Worm (Caenorhabditis elegans) whole organism, late embryonic: ENCODE results near the gene fbxa-112.
"Not testable (repeated sequence)": the region's sequence is repeated elsewhere in the genome, so short reads cannot be mapped to it uniquely, and the experiment has no call there.

ENCODE experiments used
- Y22D7AL.16 ChIP-seq: sonication (generic microtip); optimal IDR thresholded peaks from 2 replicates; lab custom pipeline; 2016; ENCODE audit warnings: missing genetic modification characterization, missing compliant biosample characterization
- ceh-18 ChIP-seq: sonication (generic microtip); optimal IDR thresholded peaks from 2 replicates; lab custom pipeline; 2016; ENCODE audit warnings: missing genetic modification characterization, missing compliant biosample characterization
- ceh-19 ChIP-seq: fragments of 200-800 bp; sonication (Bioruptor generic); optimal IDR thresholded peaks from 2 replicates; lab custom pipeline; 2018; ENCODE audit warnings: mild to moderate bottlenecking, missing genetic modification characterization, missing compliant biosample characterization
- ceh-2 ChIP-seq: sonication (generic microtip); optimal IDR thresholded peaks from 2 replicates; lab custom pipeline; 2016; ENCODE audit warnings: missing genotype, missing genetic modification characterization, missing compliant biosample characterization
- ceh-22 ChIP-seq: sonication (generic microtip); optimal IDR thresholded peaks from 2 replicates; lab custom pipeline; 2017; ENCODE audit warnings: missing biosample characterization, missing genetic modification characterization
- ceh-30 ChIP-seq: fragments of 150-350 bp; optimal IDR thresholded peaks from 2 replicates; lab custom pipeline; 2014; ENCODE audit warnings: missing biosample characterization, missing genetic modification characterization
- ceh-31 ChIP-seq: sonication (generic microtip); optimal IDR thresholded peaks from 2 replicates; lab custom pipeline; 2016; ENCODE audit warnings: missing genetic modification characterization, missing compliant biosample characterization
- ceh-45 ChIP-seq: fragments of 200-800 bp; sonication (Bioruptor generic); IDR thresholded peaks from 2 replicates; pipeline ENCODE4 v1.3.6; 2022; ENCODE audit warnings: missing genetic modification reagents, missing genetic modification characterization, missing compliant biosample characterization
- dve-1 ChIP-seq: sonication (generic microtip); optimal IDR thresholded peaks from 2 replicates; lab custom pipeline; 2017; ENCODE audit warnings: antibody characterized with exemption, mild to moderate bottlenecking, missing genetic modification characterization, missing compliant biosample characterization
- elt-4 ChIP-seq: sonication (generic microtip); optimal IDR thresholded peaks from 2 replicates; lab custom pipeline; 2016; ENCODE audit warnings: missing genetic modification characterization, missing compliant biosample characterization
- ets-4 ChIP-seq: sonication (generic microtip); optimal IDR thresholded peaks from 2 replicates; lab custom pipeline; 2016; ENCODE audit warnings: missing genetic modification characterization, missing compliant biosample characterization
- eyg-1 ChIP-seq: sonication (generic microtip); optimal IDR thresholded peaks from 2 replicates; lab custom pipeline; 2016; ENCODE audit warnings: missing genotype, missing genetic modification characterization, missing compliant biosample characterization
- fkh-6 ChIP-seq: sonication (generic microtip); optimal IDR thresholded peaks from 2 replicates; lab custom pipeline; 2016; ENCODE audit warnings: missing genetic modification characterization, missing compliant biosample characterization
- gmeb-2 ChIP-seq: sonication (generic microtip); optimal IDR thresholded peaks from 2 replicates; lab custom pipeline; 2016; ENCODE audit warnings: missing genetic modification characterization, inconsistent platforms, missing compliant biosample characterization
- hlh-30 ChIP-seq: sonication (generic microtip); optimal IDR thresholded peaks from 2 replicates; lab custom pipeline; 2017; ENCODE audit warnings: antibody characterized with exemption, missing genetic modification characterization, missing compliant biosample characterization; ENCODE audit not compliant: insufficient read depth
- lim-6 ChIP-seq: sonication (generic microtip); optimal IDR thresholded peaks from 2 replicates; lab custom pipeline; 2016; ENCODE audit warnings: missing genetic modification characterization, missing compliant biosample characterization
- madf-2 ChIP-seq: sonication (generic microtip); optimal IDR thresholded peaks from 2 replicates; lab custom pipeline; 2017; ENCODE audit warnings: missing genetic modification characterization, missing compliant biosample characterization
- mec-3 ChIP-seq: sonication (generic microtip); optimal IDR thresholded peaks from 2 replicates; lab custom pipeline; 2016; ENCODE audit warnings: borderline replicate concordance, missing genetic modification characterization, missing compliant biosample characterization
- nhr-232 ChIP-seq: sonication (generic microtip); optimal IDR thresholded peaks from 2 replicates; lab custom pipeline; 2016; ENCODE audit warnings: missing genetic modification characterization, missing compliant biosample characterization
- npax-4 ChIP-seq: sonication (generic microtip); optimal IDR thresholded peaks from 2 replicates; lab custom pipeline; 2016; ENCODE audit warnings: missing genetic modification characterization, missing compliant biosample characterization
- odd-2 ChIP-seq: sonication (generic microtip); optimal IDR thresholded peaks from 2 replicates; lab custom pipeline; 2017; ENCODE audit warnings: antibody characterized with exemption, mild to moderate bottlenecking, missing genetic modification characterization, missing compliant biosample characterization
- pat-9 ChIP-seq: fragments of 200-800 bp; sonication (Bioruptor generic); optimal IDR thresholded peaks from 2 replicates; lab custom pipeline; 2018; ENCODE audit warnings: mild to moderate bottlenecking, missing genetic modification characterization, moderate library complexity, missing compliant biosample characterization
- pax-1 ChIP-seq: fragments of 150-350 bp; optimal IDR thresholded peaks from 2 replicates; lab custom pipeline; 2014; ENCODE audit warnings: missing biosample characterization, missing genetic modification characterization
- pha-2 ChIP-seq: sonication (generic microtip); optimal IDR thresholded peaks from 2 replicates; lab custom pipeline; 2017; ENCODE audit warnings: mild to moderate bottlenecking, missing genetic modification characterization, missing compliant biosample characterization
- pha-4 ChIP-seq: fragments of 150-350 bp; optimal IDR thresholded peaks from 2 replicates; lab custom pipeline; 2018; ENCODE audit warnings: missing biosample characterization, missing genetic modification reagents, missing genetic modification characterization
- pqm-1 ChIP-seq: sonication (generic microtip); optimal IDR thresholded peaks from 2 replicates; lab custom pipeline; 2016; ENCODE audit warnings: missing genetic modification characterization, missing compliant biosample characterization
- ref-2 ChIP-seq: sonication (generic microtip); optimal IDR thresholded peaks from 2 replicates; lab custom pipeline; 2016; ENCODE audit warnings: missing genetic modification characterization, missing compliant biosample characterization
- sdc-2 ChIP-seq: sonication (generic microtip); optimal IDR thresholded peaks from 2 replicates; lab custom pipeline; 2016; ENCODE audit warnings: missing genotype, missing genetic modification characterization, missing compliant biosample characterization
- sox-2 ChIP-seq: fragments of 200-800 bp; sonication (Bioruptor generic); IDR thresholded peaks from 2 replicates; pipeline ENCODE4 v1.3.6; 2022; ENCODE audit warnings: missing genetic modification reagents, missing genetic modification characterization, missing compliant biosample characterization
- sox-4 ChIP-seq: sonication (generic microtip); optimal IDR thresholded peaks from 2 replicates; lab custom pipeline; 2017; ENCODE audit warnings: mild to moderate bottlenecking, missing genetic modification characterization, inconsistent platforms, missing compliant biosample characterization
- syd-9 ChIP-seq: sonication (generic microtip); optimal IDR thresholded peaks from 2 replicates; lab custom pipeline; 2016; ENCODE audit warnings: mild to moderate bottlenecking, missing genetic modification characterization, moderate library complexity, missing compliant biosample characterization
- ztf-16 ChIP-seq: sonication (generic microtip); optimal IDR thresholded peaks from 2 replicates; lab custom pipeline; 2017; ENCODE audit warnings: missing genetic modification characterization, missing compliant biosample characterization

Gene fbxa-112

ce11 chrV:16949609-16950008, 1.7 kb upstream of the fbxa-112 start, which contains the start of gene fbxa-111:
TSS of gene fbxa-111 (minus strand) at chrV:16949709.
- TF ChIP-seq lim-6 (tag; lab: Kevin White, UChicago); ztf-16; pat-9 (tag; lab: Kevin White, UChicago): not testable (repeated sequence)

- TF ChIP-seq sox-4, pqm-1, ceh-18 (tag; lab: Kevin White, UChicago): not testable (repeated sequence)
Measured at ce11 chrV:16938731-16939130, 9.2 kb downstream of the fbxa-112 start, which contains the start of gene fbxa-148. TSS of gene fbxa-148 (plus strand) at chrV:16939031.

- TF ChIP-seq sox-2 (GFP tag; lab: Robert Waterston, UW) (no peak), pha-2 (no peak), madf-2 (no peak), ceh-19 (no peak), nhr-232 (no peak), ets-4 (tag; lab: Kevin White, UChicago) (no peak), odd-2 (no peak), sdc-2 (no peak), fkh-6 (tag; lab: Kevin White, UChicago) (no peak), eyg-1 (no peak), Y22D7AL.16 (tag; lab: Kevin White, UChicago) (no peak), ceh-22 (tag; lab: Kevin White, UChicago) (no peak), syd-9 (no peak), hlh-30 (tag; lab: Kevin White, UChicago) (no peak), ceh-31 (tag; lab: Kevin White, UChicago) (no peak), elt-4 (tag; lab: Kevin White, UChicago) (no peak)
Measured at ce11 chrV:16927345-16927744, 20.6 kb downstream of the fbxa-112 start, which contains the start of gene Y102A5C.36. TSS of gene Y102A5C.36 (minus strand) at chrV:16927445.

ce11 chrV:16921952-16922351, 26.0 kb downstream of the fbxa-112 start, which contains the start of gene Y102A5C.4:
TSS of gene Y102A5C.4 (plus strand) at chrV:16922252.
- no peak for TF ChIP-seq ceh-30 (tag; lab: Kevin White, UChicago)
- no peak for TF ChIP-seq ceh-45 (GFP tag; lab: Robert Waterston, UW)
- TF ChIP-seq nhr-232 = no peak
- TF ChIP-seq ref-2 = no peak
- no peak for TF ChIP-seq pax-1 (tag; lab: Kevin White, UChicago)

- TF ChIP-seq pha-4 (no peak), gmeb-2 (no peak), mec-3 (tag; lab: Kevin White, UChicago) (no peak), dve-1 (tag; lab: Kevin White, UChicago) (no peak), ceh-18 (tag; lab: Kevin White, UChicago) (no peak), sdc-2 (no peak), elt-4 (tag; lab: Kevin White, UChicago) (no peak), pax-1 (tag; lab: Kevin White, UChicago) (no peak), sox-4 (tag; lab: Kevin White, UChicago) (no peak), lim-6 (tag; lab: Kevin White, UChicago) (no peak)
Measured at ce11 chrV:16919675-16920074, 28.2 kb downstream of the fbxa-112 start.

ce11 chrV:16918378-16918777, 29.5 kb downstream of the fbxa-112 start, which contains the start of the genes fbxa-206 and Y102A5C.2:
TSS of gene fbxa-206 (minus strand) at chrV:16918478.
TSS of gene Y102A5C.2 (plus strand) at chrV:16918731.
- TF ChIP-seq nhr-232 (no peak), ceh-2 (no peak), npax-4 (tag; lab: Kevin White, UChicago) (no peak), hlh-30 (tag; lab: Kevin White, UChicago) (no peak)
